Worm (Caenorhabditis elegans) whole organism, L3 larva: ENCODE results near the gene ets-5.

Source experiments
- ama-1 ChIP-seq: fragments of 150-350 bp; optimal IDR thresholded peaks from 2 replicates; lab custom pipeline; 2018
- mdl-1 ChIP-seq: fragments of 150-350 bp; optimal IDR thresholded peaks from 2 replicates; lab custom pipeline; 2014; ENCODE audit warnings: missing biosample characterization, missing genetic modification characterization
- nhr-25 ChIP-seq: sonication (generic microtip); optimal IDR thresholded peaks from 2 replicates; lab custom pipeline; 2017; ENCODE audit warnings: missing biosample characterization, missing genetic modification characterization
- pha-4 ChIP-seq: fragments of 150-350 bp; optimal IDR thresholded peaks from 2 replicates; lab custom pipeline; 2014; ENCODE audit warnings: missing biosample characterization, missing genetic modification reagents, missing genetic modification characterization

DNA sequence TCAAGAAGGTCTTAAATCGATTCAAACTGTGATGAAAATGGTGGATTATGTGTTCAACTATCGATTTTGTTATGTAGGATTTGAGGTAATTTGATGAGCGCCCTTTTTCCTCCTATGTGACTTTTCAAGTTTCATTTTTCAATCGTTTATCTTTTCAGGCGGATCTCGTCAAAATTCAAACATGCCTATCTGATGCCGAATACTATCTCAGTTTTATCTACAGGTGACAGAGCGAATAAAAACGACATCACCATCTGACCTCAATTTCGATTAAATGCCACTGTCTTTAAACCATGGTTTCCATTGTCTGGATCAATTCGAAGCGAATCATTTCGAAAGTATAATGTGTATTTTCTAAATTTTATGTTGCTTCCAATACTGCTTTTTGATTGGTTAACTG, 22.6 kb downstream of the ets-5 start:
- no peak for TF ChIP-seq ama-1 (lab: Kevin White, UChicago)
- peak; percentile 38 for TF ChIP-seq nhr-25 (tag; lab: Kevin White, UChicago)
- no peak for TF ChIP-seq pha-4
- TF ChIP-seq mdl-1 (tag; lab: Kevin White, UChicago): no peak
